Fruit fly (Drosophila melanogaster) whole organism, embryonic: ENCODE measurements around the gene sesB.

Source experiments
- Adf1 ChIP-seq: fragments of 200-800 bp; sonication (Bioruptor generic); IDR thresholded peaks from 2 replicates; pipeline ENCODE4 v1.3.6; 2022; ENCODE audit warnings: missing biosample characterization, missing genetic modification characterization
- Awh ChIP-seq: fragments of 200-800 bp; sonication (Bioruptor generic); IDR thresholded peaks from 2 replicates; pipeline ENCODE4, ENCODE4 v1.3.6; 2022; ENCODE audit warnings: missing biosample characterization, missing genetic modification characterization
- C15 ChIP-seq: fragments of 200-800 bp; sonication (Bioruptor generic); IDR thresholded peaks from 3 replicates; pipeline ENCODE4 v1.3.6; 2022; ENCODE audit warnings: missing biosample characterization, missing genetic modification characterization
- CG10543 ChIP-seq: fragments of 200-800 bp; sonication (Bioruptor generic); optimal IDR thresholded peaks from 3 replicates; lab custom pipeline; 2017; ENCODE audit warnings: missing biosample characterization, mild to moderate bottlenecking, missing genetic modification characterization, moderate library complexity
- CG14710 ChIP-seq: fragments of 200-800 bp; sonication (Bioruptor generic); optimal IDR thresholded peaks from 3 replicates; lab custom pipeline; 2019; ENCODE audit warnings: missing biosample characterization, mild to moderate bottlenecking, missing genetic modification characterization, moderate library complexity
- CG15011 ChIP-seq: fragments of 200-800 bp; sonication (Bioruptor generic); optimal IDR thresholded peaks from 3 replicates; lab custom pipeline; 2018; ENCODE audit warnings: missing biosample characterization, mild to moderate bottlenecking, missing genetic modification characterization
- CG1792 ChIP-seq: fragments of 200-800 bp; sonication (Bioruptor generic); optimal IDR thresholded peaks from 2 replicates; lab custom pipeline; 2016; ENCODE audit warnings: missing biosample characterization, missing genetic modification characterization
- CG18011 ChIP-seq: fragments of 200-800 bp; sonication (Bioruptor generic); optimal IDR thresholded peaks from 2 replicates; lab custom pipeline; 2017; ENCODE audit warnings: missing biosample characterization, missing genetic modification characterization, mild to moderate bottlenecking, moderate library complexity, missing genotype
- CG18599 ChIP-seq: fragments of 200-800 bp; sonication (Bioruptor generic); optimal IDR thresholded peaks from 3 replicates; lab custom pipeline; 2017; ENCODE audit warnings: missing biosample characterization, missing genetic modification characterization, mild to moderate bottlenecking, moderate library complexity, missing genetic modification reagents
- CG18619 ChIP-seq: fragments of 200-800 bp; sonication (Bioruptor generic); optimal IDR thresholded peaks from 3 replicates; lab custom pipeline; 2017; ENCODE audit warnings: missing biosample characterization, mild to moderate bottlenecking, missing genetic modification characterization
- CG2129 ChIP-seq: fragments of 200-800 bp; sonication (Bioruptor generic); IDR thresholded peaks from 2 replicates; pipeline ENCODE4 v1.3.6; 2022; ENCODE audit warnings: missing biosample characterization, missing genetic modification characterization; ENCODE audit not compliant: partially characterized antibody
- CG2678 ChIP-seq: fragments of 200-800 bp; sonication (Bioruptor generic); optimal IDR thresholded peaks from 3 replicates; lab custom pipeline; 2019; ENCODE audit warnings: missing biosample characterization, mild to moderate bottlenecking, missing genetic modification characterization, moderate library complexity
- CG30431 ChIP-seq: fragments of 200-800 bp; sonication (Bioruptor generic); optimal IDR thresholded peaks from 2 replicates; lab custom pipeline; 2017; ENCODE audit warnings: missing biosample characterization, missing genetic modification characterization
- CG31224 ChIP-seq: fragments of 200-800 bp; sonication (Bioruptor generic); IDR thresholded peaks from 2 replicates; pipeline ENCODE4 v1.3.6; 2022; ENCODE audit warnings: missing biosample characterization, missing genetic modification characterization
- CG31441 ChIP-seq: fragments of 200-800 bp; sonication (Bioruptor generic); IDR thresholded peaks from 2 replicates; pipeline ENCODE4 v1.3.6; 2022; ENCODE audit warnings: missing biosample characterization, missing genetic modification characterization
- CG4328 ChIP-seq: fragments of 200-800 bp; sonication (Bioruptor generic); optimal IDR thresholded peaks from 3 replicates; lab custom pipeline; 2017; ENCODE audit warnings: missing biosample characterization, missing genetic modification reagents, missing genetic modification characterization
- CG4730 ChIP-seq: fragments of 200-800 bp; sonication (Bioruptor generic); IDR thresholded peaks from 2 replicates; pipeline ENCODE4 v1.3.6; 2022; ENCODE audit warnings: missing biosample characterization, missing genetic modification characterization
- CG8478 ChIP-seq: fragments of >200 bp; optimal IDR thresholded peaks from 2 replicates; lab custom pipeline; 2018
- CG8765 ChIP-seq: fragments of 200-800 bp; sonication (Bioruptor generic); IDR thresholded peaks from 2 replicates; pipeline ENCODE4 v1.3.6; 2022; ENCODE audit warnings: missing biosample characterization, missing genetic modification characterization
- CG8924 ChIP-seq: fragments of 200-800 bp; optimal IDR thresholded peaks from 3 replicates; lab custom pipeline; 2019; ENCODE audit warnings: missing biosample characterization, mild to moderate bottlenecking, missing genetic modification characterization, moderate library complexity
- CG9437 ChIP-seq: fragments of 200-800 bp; sonication (Bioruptor generic); optimal IDR thresholded peaks from 2 replicates; lab custom pipeline; 2018; ENCODE audit warnings: missing biosample characterization, mild to moderate bottlenecking, missing genetic modification characterization
- D ChIP-seq, 2 experiments: fragments of 200-800 bp in 1 of 2; fragments of >200 bp in 1 of 2; sonication (Bioruptor generic) in 1 of 2; optimal IDR thresholded peaks; 2 replicates in 1 of 2; 3 replicates in 1 of 2; lab custom pipeline; 2017; ENCODE audit warnings: mild to moderate bottlenecking in 1 of 2, missing biosample characterization in 1 of 2, missing genetic modification characterization in 1 of 2, missing genetic modification reagents in 1 of 2
- Deaf1 ChIP-seq: fragments of 200-800 bp; optimal IDR thresholded peaks from 3 replicates; lab custom pipeline; 2019; ENCODE audit warnings: missing biosample characterization, mild to moderate bottlenecking, missing genetic modification characterization, moderate library complexity
- Dek ChIP-seq: fragments of 200-800 bp; sonication (Bioruptor generic); optimal IDR thresholded peaks from 3 replicates; lab custom pipeline; 2019; ENCODE audit warnings: missing biosample characterization, mild to moderate bottlenecking, missing genetic modification characterization, moderate library complexity
- Doc2 ChIP-seq: fragments of 200-800 bp; sonication (Bioruptor generic); IDR thresholded peaks from 2 replicates; pipeline ENCODE4 v1.3.6; 2022; ENCODE audit warnings: missing biosample characterization, missing genetic modification characterization
- Hmx ChIP-seq: fragments of 200-800 bp; sonication (Bioruptor generic); optimal IDR thresholded peaks from 2 replicates; lab custom pipeline; 2016; ENCODE audit warnings: missing biosample characterization, missing genetic modification characterization
- Hr78 ChIP-seq, 2 experiments: fragments of 200-800 bp in 1 of 2; fragments of >200 bp in 1 of 2; sonication (Bioruptor generic) in 1 of 2; optimal IDR thresholded peaks; 2 replicates each; lab custom pipeline; 2017 to 2019; ENCODE audit warnings: missing biosample characterization in 2 of 2, missing genetic modification characterization in 2 of 2, mild to moderate bottlenecking in 1 of 2, moderate library complexity in 1 of 2
- Lhr ChIP-seq: fragments of 200-800 bp; sonication (Bioruptor generic); optimal IDR thresholded peaks from 3 replicates; lab custom pipeline; 2017; ENCODE audit warnings: mild to moderate bottlenecking, missing biosample characterization, missing genetic modification reagents, missing genetic modification characterization
- MTF-1 ChIP-seq: fragments of 200-800 bp; sonication (Bioruptor generic); optimal IDR thresholded peaks from 2 replicates; lab custom pipeline; 2018; ENCODE audit warnings: missing biosample characterization, mild to moderate bottlenecking, missing genetic modification characterization, borderline replicate concordance
- Mes4 ChIP-seq: fragments of 200-800 bp; sonication (Bioruptor generic); optimal IDR thresholded peaks from 2 replicates; lab custom pipeline; 2016; ENCODE audit warnings: missing biosample characterization, missing genetic modification characterization
- Mrtf ChIP-seq: fragments of 200-800 bp; sonication (Bioruptor generic); IDR thresholded peaks from 3 replicates; pipeline ENCODE4 v1.3.6; 2022; ENCODE audit warnings: missing biosample characterization, missing genetic modification characterization
- Nf-YA ChIP-seq: fragments of 200-800 bp; sonication (Bioruptor generic); IDR thresholded peaks from 2 replicates; pipeline ENCODE4 v1.3.6; 2022; ENCODE audit warnings: missing biosample characterization, missing genetic modification characterization
- Ssrp ChIP-seq: fragments of 200-800 bp; sonication (Bioruptor generic); optimal IDR thresholded peaks from 2 replicates; lab custom pipeline; 2018; ENCODE audit warnings: missing biosample characterization, mild to moderate bottlenecking, missing genetic modification characterization, moderate library complexity
- ac ChIP-seq: fragments of 200-800 bp; sonication (Bioruptor generic); optimal IDR thresholded peaks from 3 replicates; lab custom pipeline; 2017; ENCODE audit warnings: missing biosample characterization, mild to moderate bottlenecking, missing genetic modification characterization
- ase ChIP-seq: fragments of 200-800 bp; sonication (Bioruptor generic); IDR thresholded peaks from 3 replicates; pipeline ENCODE4 v1.3.6; 2022; ENCODE audit warnings: missing biosample characterization, missing genetic modification characterization
- bab2 ChIP-seq: fragments of 200-800 bp; sonication (Bioruptor generic); optimal IDR thresholded peaks from 2 replicates; lab custom pipeline; 2016; ENCODE audit warnings: missing biosample characterization, missing genetic modification characterization
- cg ChIP-seq: fragments of 200-800 bp; sonication (Bioruptor generic); optimal IDR thresholded peaks from 3 replicates; lab custom pipeline; 2019; ENCODE audit warnings: missing biosample characterization, mild to moderate bottlenecking, missing genetic modification characterization, moderate library complexity
- corto ChIP-seq: fragments of 200-800 bp; sonication (Bioruptor generic); optimal IDR thresholded peaks from 2 replicates; lab custom pipeline; 2016; ENCODE audit warnings: missing biosample characterization, mild to moderate bottlenecking, missing genetic modification characterization, moderate library complexity
- fd102C ChIP-seq: fragments of 200-800 bp; sonication (Bioruptor generic); optimal IDR thresholded peaks from 2 replicates; lab custom pipeline; 2018; ENCODE audit warnings: missing biosample characterization, mild to moderate bottlenecking, missing genetic modification characterization, moderate library complexity
- ham ChIP-seq: fragments of 200-800 bp; sonication (Bioruptor generic); IDR thresholded peaks from 2 replicates; pipeline ENCODE4 v1.3.6; 2022; ENCODE audit warnings: missing biosample characterization, missing genetic modification characterization
- insv ChIP-seq, 2 experiments: fragments of 200-800 bp; sonication (Bioruptor generic); optimal IDR thresholded peaks; 3 replicates each; lab custom pipeline; 2016 to 2018; ENCODE audit warnings: missing biosample characterization in 2 of 2, missing genetic modification characterization in 2 of 2
- jigr1 ChIP-seq: fragments of 200-800 bp; sonication (Bioruptor generic); IDR thresholded peaks from 3 replicates; pipeline ENCODE4 v1.3.6; 2022; ENCODE audit warnings: missing biosample characterization, missing genetic modification characterization
- jumu ChIP-seq: fragments of 200-800 bp; sonication (Bioruptor generic); optimal IDR thresholded peaks from 3 replicates; lab custom pipeline; 2016; ENCODE audit warnings: missing biosample characterization, missing genetic modification characterization
- mam ChIP-seq: fragments of 200-800 bp; sonication (Bioruptor generic); optimal IDR thresholded peaks from 3 replicates; lab custom pipeline; 2016; ENCODE audit warnings: missing biosample characterization, missing genetic modification characterization
- pum ChIP-seq: fragments of 200-800 bp; sonication (Bioruptor generic); optimal IDR thresholded peaks from 2 replicates; lab custom pipeline; 2016; ENCODE audit warnings: missing biosample characterization, missing genetic modification characterization
- stc ChIP-seq: fragments of 200-800 bp; sonication (Bioruptor generic); IDR thresholded peaks from 2 replicates; pipeline ENCODE4 v1.3.6; 2022; ENCODE audit warnings: missing biosample characterization, missing genetic modification characterization
- stwl ChIP-seq: fragments of 200-800 bp; sonication (Bioruptor generic); optimal IDR thresholded peaks from 3 replicates; lab custom pipeline; 2018; ENCODE audit warnings: missing biosample characterization, mild to moderate bottlenecking, missing genetic modification characterization, moderate library complexity
- wdn ChIP-seq: fragments of 200-800 bp; sonication (Bioruptor generic); IDR thresholded peaks from 2 replicates; pipeline ENCODE4 v1.3.6; 2022; ENCODE audit warnings: missing biosample characterization, missing genetic modification characterization
- zfh1 ChIP-seq: fragments of 200-800 bp; sonication (Bioruptor generic); IDR thresholded peaks from 3 replicates; pipeline ENCODE4 v1.3.6; 2022; ENCODE audit warnings: missing biosample characterization, missing genetic modification characterization

The sesB gene

dm6 chrX:10771856-10772592 is 14.7 kb downstream of the sesB start, which contains the start of gene CG15211 (continued):
- TF ChIP-seq zfh1 (GFP tag; lab: Robert Waterston, UW), result peak; percentile 68; the same call in 2 of the 3 replicates
- TF ChIP-seq fd102C, result no peak
- TF ChIP-seq Ssrp (tag; lab: Kevin White, UChicago), result peak; percentile 83
- peak; percentile 46 for TF ChIP-seq CG30431 (GFP tag; lab: Kevin White, UChicago)
- TF ChIP-seq mam (GFP tag; lab: Kevin White, UChicago), result no peak
- TF ChIP-seq bab2, result no peak
- no peak for TF ChIP-seq ham (GFP tag; lab: Robert Waterston, UW)
- no peak for TF ChIP-seq stwl (tag; lab: Kevin White, UChicago)
- TF ChIP-seq CG18011, result no peak
- no peak for TF ChIP-seq D (optimal IDR thresholded peaks at IDR 0.05; lab: Kevin White, UChicago)
- TF ChIP-seq D (GFP tag; optimal IDR thresholded peaks at IDR 0.05; lab: Kevin White, UChicago), result peak; percentile 63
- TF ChIP-seq CG9437 (GFP tag; lab: Kevin White, UChicago), result peak; percentile 70
- TF ChIP-seq CG2678 (tag; lab: Kevin White, UChicago), result peak; percentile 85
- TF ChIP-seq wdn (GFP tag; lab: Robert Waterston, UW), result 0 out of 2 replicates have a peak, but pooled peaks have one; percentile 26
- 0 out of 3 replicates have a peak, but pooled peaks have one; percentile 30 for TF ChIP-seq Mrtf (GFP tag; lab: Robert Waterston, UW)
- no peak for TF ChIP-seq CG2129 (GFP tag; lab: Robert Waterston, UW)
- TF ChIP-seq CG14710, result peak; percentile 78
- TF ChIP-seq CG4730 (GFP tag; lab: Robert Waterston, UW), result peak; percentile 47; the same call in 1 of the 2 replicates
- no peak for TF ChIP-seq ac (GFP tag; lab: Kevin White, UChicago)
- TF ChIP-seq Dek, result peak; percentile 27
- peak; percentile 55; the same call in 1 of the 3 replicates for TF ChIP-seq ase
- peak; percentile 4 for TF ChIP-seq jumu (GFP tag; lab: Kevin White, UChicago)
- TF ChIP-seq Nf-YA (GFP tag; lab: Robert Waterston, UW), result no peak
- no peak for TF ChIP-seq CG1792 (GFP tag; lab: Kevin White, UChicago)
- TF ChIP-seq Hr78 (GFP tag; optimal IDR thresholded peaks at IDR 0.05; lab: Kevin White, UChicago), result peak in 1 of 2 experiments; percentile 79
- no peak for TF ChIP-seq Hmx (GFP tag; lab: Kevin White, UChicago)
- TF ChIP-seq CG8765, result no peak
- TF ChIP-seq CG8478, result no peak
- TF ChIP-seq CG31441, result peak; percentile 84
- peak; percentile 0 for TF ChIP-seq cg
- no peak for TF ChIP-seq Doc2
- no peak for TF ChIP-seq MTF-1 (GFP tag; lab: Kevin White, UChicago)
- TF ChIP-seq C15, result no peak
- peak; percentile 49 for TF ChIP-seq CG4328 (GFP tag; lab: Kevin White, UChicago)
- no peak for TF ChIP-seq CG10543 (GFP tag; lab: Kevin White, UChicago)
- TF ChIP-seq corto (GFP tag; lab: Kevin White, UChicago), result no peak
- TF ChIP-seq pum (GFP tag; lab: Kevin White, UChicago), result peak; percentile 39
- peak; percentile 55; the same call in 1 of the 2 replicates for TF ChIP-seq Awh (GFP tag; lab: Robert Waterston, UW)
- peak; percentile 75 for TF ChIP-seq CG18599 (GFP tag; lab: Kevin White, UChicago)
- peak; percentile 64 for TF ChIP-seq CG31224 (GFP tag; lab: Robert Waterston, UW)
- TF ChIP-seq Mes4 (GFP tag; lab: Kevin White, UChicago), result no peak
- TF ChIP-seq Deaf1 (tag; lab: Kevin White, UChicago), result peak; percentile 45
- TF ChIP-seq CG15011 (GFP tag; lab: Kevin White, UChicago), result peak; percentile 36
- peak; percentile 81 for TF ChIP-seq CG8924 (tag; lab: Kevin White, UChicago)
- TF ChIP-seq jigr1 (GFP tag; lab: Robert Waterston, UW), result no peak
- peak; percentile 49 for TF ChIP-seq Lhr (GFP tag; lab: Kevin White, UChicago)
- peak; percentile 67 for TF ChIP-seq CG18619
- TF ChIP-seq Adf1 (GFP tag; lab: Robert Waterston, UW), result peak; percentile 19; the same call in 1 of the 2 replicates
- peak; percentile 73 for TF ChIP-seq stc (GFP tag; lab: Robert Waterston, UW)
- peak; percentile 25 to 89 for TF ChIP-seq insv (GFP tag; optimal IDR thresholded peaks at IDR 0.05; lab: Kevin White, UChicago)
